Fruit fly (Drosophila melanogaster) whole organism, embryonic: ENCODE measurements around the gene Snx3.
A peak's percentile ranks its signal among the peaks of the same experiment; 100 is the strongest.

Experiments used
- Abd-B ChIP-seq: fragments of 200-800 bp; sonication (Bioruptor generic); optimal IDR thresholded peaks from 2 replicates; lab custom pipeline; 2018; ENCODE audit warnings: missing biosample characterization, mild to moderate bottlenecking, missing genetic modification characterization, moderate library complexity
- BEAF-32 ChIP-seq: fragments of 200-800 bp; sonication (Bioruptor generic); optimal IDR thresholded peaks from 3 replicates; lab custom pipeline; 2017; ENCODE audit warnings: missing biosample characterization, missing genetic modification characterization, mild to moderate bottlenecking, moderate library complexity, missing genetic modification reagents
- CG11085 ChIP-seq: fragments of 200-800 bp; sonication (Bioruptor generic); IDR thresholded peaks from 2 replicates; pipeline ENCODE4 v1.3.6; 2022; ENCODE audit warnings: missing biosample characterization, missing genetic modification characterization
- CG11456 ChIP-seq: fragments of 200-800 bp; sonication (Bioruptor generic); IDR thresholded peaks from 3 replicates; pipeline ENCODE4 v1.3.6; 2022; ENCODE audit warnings: missing biosample characterization, missing genetic modification characterization
- CG2199 ChIP-seq: fragments of 200-800 bp; sonication (Bioruptor generic); IDR thresholded peaks from 3 replicates; pipeline ENCODE4 v1.3.6; 2022; ENCODE audit warnings: missing biosample characterization, missing genetic modification characterization
- CG31388 ChIP-seq: fragments of 200-800 bp; sonication (Bioruptor generic); optimal IDR thresholded peaks from 2 replicates; lab custom pipeline; 2016; ENCODE audit warnings: missing biosample characterization, missing genetic modification characterization
- CG3995 ChIP-seq: fragments of 200-800 bp; sonication (Bioruptor generic); optimal IDR thresholded peaks from 3 replicates; lab custom pipeline; 2016; ENCODE audit warnings: missing biosample characterization, missing genetic modification characterization
- CG42726 ChIP-seq: fragments of 200-800 bp; sonication (Bioruptor generic); IDR thresholded peaks from 2 replicates; pipeline ENCODE4 v1.3.6; 2022; ENCODE audit warnings: missing biosample characterization, missing genetic modification characterization; ENCODE audit not compliant: partially characterized antibody
- CG4404 ChIP-seq: fragments of 200-800 bp; sonication (Bioruptor generic); IDR thresholded peaks from 2 replicates; pipeline ENCODE4 v1.3.6; 2022; ENCODE audit warnings: missing biosample characterization, missing genetic modification characterization
- CG4820 ChIP-seq: fragments of 200-800 bp; sonication (Bioruptor generic); optimal IDR thresholded peaks from 3 replicates; lab custom pipeline; 2016; ENCODE audit warnings: missing biosample characterization, missing genetic modification characterization
- CG6254 ChIP-seq: fragments of 200-800 bp; sonication (Bioruptor generic); optimal IDR thresholded peaks from 3 replicates; lab custom pipeline; 2017; ENCODE audit warnings: mild to moderate bottlenecking, missing biosample characterization, missing genetic modification reagents, missing genetic modification characterization
- CG9817 ChIP-seq: fragments of 200-800 bp; sonication (Bioruptor generic); optimal IDR thresholded peaks from 2 replicates; lab custom pipeline; 2018; ENCODE audit warnings: missing biosample characterization, mild to moderate bottlenecking, missing genetic modification characterization, moderate library complexity
- CTCF ChIP-seq: fragments of 200-800 bp; sonication (Bioruptor generic); optimal IDR thresholded peaks from 2 replicates; lab custom pipeline; 2017; ENCODE audit warnings: missing biosample characterization, mild to moderate bottlenecking, missing genetic modification characterization, moderate library complexity
- HLHmδ ChIP-seq: fragments of 200-800 bp; sonication (Bioruptor generic); optimal IDR thresholded peaks from 2 replicates; lab custom pipeline; 2018; ENCODE audit warnings: missing biosample characterization, mild to moderate bottlenecking, missing genetic modification characterization, moderate library complexity
- Hr3 ChIP-seq: fragments of 200-800 bp; sonication (Bioruptor generic); optimal IDR thresholded peaks from 3 replicates; lab custom pipeline; 2016; ENCODE audit warnings: missing biosample characterization, missing genetic modification characterization
- Med ChIP-seq: fragments of 200-800 bp; sonication (Bioruptor generic); peaks from one replicate; lab custom pipeline; 2016; ENCODE audit warnings: missing biosample characterization, missing genetic modification characterization, mild to moderate bottlenecking, inconsistent platforms, moderate library complexity
- Meics ChIP-seq: fragments of 200-800 bp; sonication (Bioruptor generic); optimal IDR thresholded peaks from 2 replicates; lab custom pipeline; 2017; ENCODE audit warnings: missing biosample characterization, mild to moderate bottlenecking, missing genetic modification characterization
- NK7.1 ChIP-seq: fragments of 200-800 bp; sonication (Bioruptor generic); optimal IDR thresholded peaks from 3 replicates; lab custom pipeline; 2016; ENCODE audit warnings: missing biosample characterization, missing genetic modification characterization
- Opbp ChIP-seq: fragments of 200-800 bp; sonication (Bioruptor generic); IDR thresholded peaks from 3 replicates; pipeline ENCODE4 v1.3.6; 2022; ENCODE audit warnings: missing biosample characterization, missing genetic modification characterization; ENCODE audit not compliant: partially characterized antibody
- Sry-β ChIP-seq: fragments of 200-800 bp; sonication (Bioruptor generic); optimal IDR thresholded peaks from 2 replicates; lab custom pipeline; 2018; ENCODE audit warnings: missing biosample characterization, mild to moderate bottlenecking, missing genetic modification characterization, moderate library complexity
- Ssrp ChIP-seq: fragments of 200-800 bp; sonication (Bioruptor generic); optimal IDR thresholded peaks from 2 replicates; lab custom pipeline; 2018; ENCODE audit warnings: missing biosample characterization, mild to moderate bottlenecking, missing genetic modification characterization, moderate library complexity
- Tbp ChIP-seq: fragments of >200 bp; optimal IDR thresholded peaks from 2 replicates; lab custom pipeline; 2018; ENCODE audit warnings: missing biosample characterization, missing genetic modification characterization
- Vsx1 ChIP-seq: fragments of 200-800 bp; sonication (Bioruptor generic); optimal IDR thresholded peaks from 2 replicates; lab custom pipeline; 2017; ENCODE audit warnings: missing biosample characterization, mild to moderate bottlenecking, missing genetic modification characterization, missing genetic modification reagents
- bbx ChIP-seq: fragments of 200-800 bp; sonication (Bioruptor generic); IDR thresholded peaks from 2 replicates; pipeline ENCODE4 v1.3.6; 2022; ENCODE audit warnings: missing biosample characterization, missing genetic modification characterization; ENCODE audit not compliant: partially characterized antibody
- croc ChIP-seq: fragments of 200-800 bp; sonication (Bioruptor generic); conservative IDR thresholded peaks from 3 replicates; pipeline ENCODE4 v1.3.6; 2022; ENCODE audit warnings: missing biosample characterization, missing genetic modification characterization
- da ChIP-seq: fragments of 200-800 bp; sonication (Bioruptor generic); optimal IDR thresholded peaks from 2 replicates; lab custom pipeline; 2016; ENCODE audit warnings: missing biosample characterization, missing genetic modification characterization
- dati ChIP-seq: fragments of 200-800 bp; sonication (Bioruptor generic); IDR thresholded peaks from 2 replicates; pipeline ENCODE4 v1.3.6; 2022; ENCODE audit warnings: missing biosample characterization, missing genetic modification characterization
- dm ChIP-seq: fragments of 200-800 bp; sonication (Bioruptor generic); optimal IDR thresholded peaks from 3 replicates; lab custom pipeline; 2016; ENCODE audit warnings: missing biosample characterization, missing genetic modification characterization
- ems ChIP-seq: fragments of 200-800 bp; sonication (Bioruptor generic); optimal IDR thresholded peaks from 3 replicates; lab custom pipeline; 2016; ENCODE audit warnings: missing biosample characterization, missing genetic modification characterization
- fd96Cb ChIP-seq: fragments of 200-800 bp; sonication (Bioruptor generic); optimal IDR thresholded peaks from 2 replicates; lab custom pipeline; 2018; ENCODE audit warnings: missing biosample characterization, mild to moderate bottlenecking, missing genetic modification characterization, moderate library complexity
- grn ChIP-seq: fragments of 200-800 bp; sonication (Bioruptor generic); optimal IDR thresholded peaks from 3 replicates; lab custom pipeline; 2017; ENCODE audit warnings: missing biosample characterization, missing genetic modification characterization
- gt ChIP-seq: fragments of 200-800 bp; sonication (Bioruptor generic); IDR thresholded peaks from 2 replicates; pipeline ENCODE4 v1.3.6; 2022; ENCODE audit warnings: missing biosample characterization, missing genetic modification characterization
- hbn ChIP-seq: fragments of 200-800 bp; sonication (Bioruptor generic); IDR thresholded peaks from 2 replicates; pipeline ENCODE4 v1.3.6; 2022; ENCODE audit warnings: missing biosample characterization, missing genetic modification characterization; ENCODE audit not compliant: partially characterized antibody
- ind ChIP-seq: fragments of 200-800 bp; sonication (Bioruptor generic); optimal IDR thresholded peaks from 3 replicates; lab custom pipeline; 2016; ENCODE audit warnings: missing biosample characterization, missing genetic modification characterization
- kay ChIP-seq: fragments of 200-800 bp; sonication (Bioruptor generic); optimal IDR thresholded peaks from 2 replicates; lab custom pipeline; 2016; ENCODE audit warnings: missing biosample characterization, missing genetic modification characterization
- lola ChIP-seq, 3 experiments: fragments of >200 bp in 2 of 3; fragments of 200-800 bp in 1 of 3; sonication (Bioruptor generic) in 1 of 3; optimal IDR thresholded peaks; 2 replicates each; lab custom pipeline; 2017 to 2019; ENCODE audit warnings: missing biosample characterization in 3 of 3, missing genetic modification characterization in 3 of 3, mild to moderate bottlenecking in 1 of 3, moderate library complexity in 1 of 3
- maf-S ChIP-seq: fragments of 200-800 bp; sonication (Bioruptor generic); optimal IDR thresholded peaks from 2 replicates; lab custom pipeline; 2016; ENCODE audit warnings: missing biosample characterization, missing genetic modification characterization
- mld ChIP-seq: fragments of 200-800 bp; sonication (Bioruptor generic); IDR thresholded peaks from 3 replicates; pipeline ENCODE4 v1.3.6; 2022; ENCODE audit warnings: missing biosample characterization, missing genetic modification characterization; ENCODE audit not compliant: partially characterized antibody
- sens ChIP-seq: fragments of 200-800 bp; sonication (Bioruptor generic); peaks from one replicate; lab custom pipeline; 2016; ENCODE audit warnings: missing biosample characterization, missing genetic modification characterization
- tgo ChIP-seq: fragments of 200-800 bp; sonication (Bioruptor generic); IDR thresholded peaks from 3 replicates; pipeline ENCODE4 v1.3.6; 2022; ENCODE audit warnings: missing biosample characterization, missing genetic modification characterization
- vnd ChIP-seq: fragments of 200-800 bp; sonication (Bioruptor generic); IDR thresholded peaks from 3 replicates; pipeline ENCODE4 v1.3.6; 2022; ENCODE audit warnings: missing biosample characterization, missing genetic modification characterization; ENCODE audit not compliant: partially characterized antibody

Gene Snx3

dm6 chr3R:12650537-12650936, 22.7 kb downstream of the Snx3 start (continued):
- no peak for TF ChIP-seq dm (GFP tag; lab: Kevin White, UChicago)
- TF ChIP-seq mld (GFP tag; lab: Robert Waterston, UW): no peak
- peak; percentile 12 for TF ChIP-seq Abd-B (GFP tag; lab: Kevin White, UChicago)
- TF ChIP-seq ems (GFP tag; lab: Kevin White, UChicago): no peak
- no peak for TF ChIP-seq sens (GFP tag; lab: Kevin White, UChicago)
- TF ChIP-seq NK7.1 (GFP tag; lab: Kevin White, UChicago): no peak
- no peak for TF ChIP-seq kay (GFP tag; lab: Kevin White, UChicago)
- no peak for TF ChIP-seq BEAF-32 (GFP tag; lab: Kevin White, UChicago)
- TF ChIP-seq Tbp (GFP tag; lab: Kevin White, UChicago): no peak
- no peak for TF ChIP-seq CG4404 (GFP tag; lab: Robert Waterston, UW)
- TF ChIP-seq CG42726 (GFP tag; lab: Robert Waterston, UW): 0 out of 2 replicates have a peak, but pooled peaks have one; percentile 49
- no peak for TF ChIP-seq da
- no peak for TF ChIP-seq fd96Cb
- no peak for TF ChIP-seq Vsx1 (GFP tag; lab: Kevin White, UChicago)
- TF ChIP-seq CTCF (GFP tag; lab: Kevin White, UChicago): peak; percentile 84
- no peak for TF ChIP-seq CG11456 (GFP tag; lab: Robert Waterston, UW)
- no peak for TF ChIP-seq CG31388 (GFP tag; lab: Kevin White, UChicago)
- TF ChIP-seq CG3995: no peak
- peak; percentile 49; the same call in 2 of the 3 replicates for TF ChIP-seq Opbp (GFP tag; lab: Robert Waterston, UW)
- TF ChIP-seq Hr3: no peak
- TF ChIP-seq Meics (GFP tag; lab: Kevin White, UChicago): no peak
- no peak for TF ChIP-seq tgo (GFP tag; lab: Robert Waterston, UW)
- no peak for TF ChIP-seq lola (GFP tag; optimal IDR thresholded peaks at IDR 0.05; lab: Kevin White, UChicago)
- TF ChIP-seq CG6254: no peak
- no peak for TF ChIP-seq CG9817 (tag; lab: Kevin White, UChicago)
- TF ChIP-seq bbx (GFP tag; lab: Robert Waterston, UW): 0 out of 2 replicates have a peak, but pooled peaks have one; percentile 10
- no peak for TF ChIP-seq grn (GFP tag; lab: Kevin White, UChicago)
- TF ChIP-seq Sry-β (GFP tag; lab: Kevin White, UChicago): no peak
- TF ChIP-seq CG4820 (GFP tag; lab: Kevin White, UChicago): no peak
- TF ChIP-seq CG11085 (GFP tag; lab: Robert Waterston, UW): no peak
- TF ChIP-seq hbn: no peak
- TF ChIP-seq gt (GFP tag; lab: Robert Waterston, UW): no peak
- no peak for TF ChIP-seq HLHmδ (GFP tag; lab: Kevin White, UChicago)
- no peak for TF ChIP-seq dati
- peak; percentile 1 for TF ChIP-seq Ssrp (tag; lab: Kevin White, UChicago)
- no peak for TF ChIP-seq maf-S (GFP tag; lab: Kevin White, UChicago)
- TF ChIP-seq croc (GFP tag; lab: Robert Waterston, UW): no peak
- peak; percentile 50; the same call in 2 of the 3 replicates for TF ChIP-seq vnd (GFP tag; lab: Robert Waterston, UW)

dm6 chr3R:12652736-12653135, 24.9 kb downstream of the Snx3 start:
- TF ChIP-seq Med (GFP tag; lab: Kevin White, UChicago): peak; percentile 11
- no peak for TF ChIP-seq ind
- peak; percentile 93 for TF ChIP-seq CG2199 (GFP tag; lab: Robert Waterston, UW)
- peak in 1 of 3 experiments; percentile 15 for TF ChIP-seq lola (GFP tag; optimal IDR thresholded peaks at IDR 0.05; lab: Kevin White, UChicago)
